Worm (Caenorhabditis elegans): ENCODE measurements around the gene gei-8.

The gei-8 gene

ce11 chrIII:8121132-8121531 is at the start of gene gei-8:
TSS of gene gei-8 (minus strand) at chrIII:8121232.
- TF ChIP-seq snu-23 (GFP tag; optimal IDR thresholded peaks at IDR 0.05), result no peak
- TF ChIP-seq dsc-1 (tag; optimal IDR thresholded peaks at IDR 0.05), result peak; percentile 38

ce11 chrIII:8164771-8165170 is 43.7 kb upstream of the gei-8 start:
- TF ChIP-seq ceh-63 (GFP tag; optimal IDR thresholded peaks at IDR 0.05) (no peak), ceh-8 (GFP tag; optimal IDR thresholded peaks at IDR 0.05) (no peak), alr-1 (tag; optimal IDR thresholded peaks at IDR 0.05; ENCODE audit: borderline replicate concordance) (peak; percentile 71), C04F5.9 (tag; optimal IDR thresholded peaks at IDR 0.05) (no peak), efl-1 (optimal IDR thresholded peaks at IDR 0.05) (no peak), efl-1 (GFP tag; optimal IDR thresholded peaks at IDR 0.05 in 1 of 2) (peak in 1 of 2 experiments; percentile 41), mab-9 (GFP tag; IDR thresholded peaks at IDR 0.05) (no peak), C16A3.4 (tag; optimal IDR thresholded peaks at IDR 0.05) (no peak)

- TF ChIP-seq ama-1 (optimal IDR thresholded peaks at IDR 0.05) (peak; percentile 51), efl-1 (optimal IDR thresholded peaks at IDR 0.05) (peak; percentile 85 to 93), efl-1 (GFP tag; optimal IDR thresholded peaks at IDR 0.05 in 1 of 2) (peak; percentile 92 to 99), ets-5 (GFP tag; IDR thresholded peaks at IDR 0.05) (no peak), nhr-11 (tag; optimal IDR thresholded peaks at IDR 0.05) (no peak), fkh-10 (GFP tag; optimal IDR thresholded peaks at IDR 0.05) (peak; percentile 44), nhr-47 (tag; optimal IDR thresholded peaks at IDR 0.05) (peak; percentile 84), egl-27 (tag; optimal IDR thresholded peaks at IDR 0.05) (no peak), zag-1 (tag; optimal IDR thresholded peaks at IDR 0.05) (no peak), zip-4 (GFP tag; optimal IDR thresholded peaks at IDR 0.05) (peak; percentile 10), jun-1 (tag; optimal IDR thresholded peaks at IDR 0.05) (peak; percentile 79), pag-3 (tag; optimal IDR thresholded peaks at IDR 0.05; ENCODE audit: borderline replicate concordance, insufficient read depth) (peak; percentile 62), pqm-1 (tag; optimal IDR thresholded peaks at IDR 0.05) (no peak), fkh-8 (tag; optimal IDR thresholded peaks at IDR 0.05) (peak; percentile 93), sup-37 (GFP tag; optimal IDR thresholded peaks at IDR 0.05) (peak; percentile 66), ceh-88 (GFP tag; IDR thresholded peaks at IDR 0.05) (peak; percentile 48; the same call in 1 of the 2 replicates), blmp-1 (tag; optimal IDR thresholded peaks at IDR 0.05) (peak; percentile 95), hlh-4 (tag; optimal IDR thresholded peaks at IDR 0.05) (no peak), swsn-7 (tag; optimal IDR thresholded peaks at IDR 0.05) (peak; percentile 87), tlp-1 (tag; optimal IDR thresholded peaks at IDR 0.05) (no peak), ztf-4 (tag; optimal IDR thresholded peaks at IDR 0.05) (peak; percentile 69), elt-2 (tag; optimal IDR thresholded peaks at IDR 0.05) (peak; percentile 33), ceh-8 (GFP tag; optimal IDR thresholded peaks at IDR 0.05) (peak; percentile 44), nhr-85 (tag) (peak; percentile 85), hlh-17 (GFP tag; optimal IDR thresholded peaks at IDR 0.05; ENCODE audit: borderline replicate concordance) (no peak), snpc-4 (tag; optimal IDR thresholded peaks at IDR 0.05) (no peak), nhr-12 (tag; optimal IDR thresholded peaks at IDR 0.05) (no peak), tbx-2 (tag; optimal IDR thresholded peaks at IDR 0.05) (peak; percentile 88), fkh-4 (tag; optimal IDR thresholded peaks at IDR 0.05; ENCODE audit: borderline replicate concordance) (no peak), ces-1 (GFP tag; optimal IDR thresholded peaks at IDR 0.05) (no peak), C04F5.9 (tag; optimal IDR thresholded peaks at IDR 0.05) (peak; percentile 35), lin-13 (GFP tag; optimal IDR thresholded peaks at IDR 0.05) (peak; percentile 88), mef-2 (tag; optimal IDR thresholded peaks at IDR 0.05) (peak; percentile 74), lin-15B (tag; optimal IDR thresholded peaks at IDR 0.05) (peak; percentile 89), dpl-1 (GFP tag; optimal IDR thresholded peaks at IDR 0.05) (peak; percentile 92 to 95 (median 93)), ztf-11 (tag; optimal IDR thresholded peaks at IDR 0.05) (peak in 1 of 2 experiments; percentile 55), nhr-28 (tag; optimal IDR thresholded peaks at IDR 0.05) (no peak), lin-35 (GFP tag; optimal IDR thresholded peaks at IDR 0.05) (peak; percentile 95), snu-23 (GFP tag; optimal IDR thresholded peaks at IDR 0.05) (peak; percentile 94), unc-62 (GFP tag; optimal IDR thresholded peaks at IDR 0.05) (no peak), ceh-90 (tag; optimal IDR thresholded peaks at IDR 0.05) (no peak), pax-3 (tag; optimal IDR thresholded peaks at IDR 0.05) (peak; percentile 71), nhr-19 (GFP tag; conservative IDR thresholded peaks at IDR 0.05) (peak; percentile 87)
Measured at ce11 chrIII:8163788-8164423, 42.9 kb upstream of the gei-8 start, which contains the start of gene prp-8. TSS of gene prp-8 (plus strand) at chrIII:8164373.

Data from whole organism, L1 larva.